Worm (Caenorhabditis elegans) whole organism, L2 larva: Measurements from ENCODE around the gene F14F7.7.

Experiments used
- ama-1 ChIP-seq: fragments of 150-350 bp; optimal IDR thresholded peaks from 2 replicates; lab custom pipeline; 2018; ENCODE audit warnings: inconsistent platforms
- ceh-16 ChIP-seq: fragments of 150-350 bp; optimal IDR thresholded peaks from 2 replicates; lab custom pipeline; 2014; ENCODE audit warnings: missing biosample characterization, missing genetic modification characterization
- elt-1 ChIP-seq: fragments of 150-350 bp; optimal IDR thresholded peaks from 2 replicates; lab custom pipeline; 2014; ENCODE audit warnings: missing biosample characterization, missing genetic modification characterization
- fos-1 ChIP-seq: fragments of 150-350 bp; optimal IDR thresholded peaks from 2 replicates; lab custom pipeline; 2014; ENCODE audit warnings: missing biosample characterization, missing genetic modification characterization
- lin-13 ChIP-seq: fragments of 150-350 bp; optimal IDR thresholded peaks from 2 replicates; lab custom pipeline; 2014; ENCODE audit warnings: missing biosample characterization, missing genetic modification reagents, missing genetic modification characterization
- nhr-25 ChIP-seq: fragments of 150-350 bp; sonication (generic microtip); optimal IDR thresholded peaks from 3 replicates; lab custom pipeline; 2014; ENCODE audit warnings: missing biosample characterization, missing genetic modification characterization
- peb-1 ChIP-seq: fragments of 150-350 bp; optimal IDR thresholded peaks from 2 replicates; lab custom pipeline; 2014; ENCODE audit warnings: missing biosample characterization, missing genetic modification characterization
- unc-62 ChIP-seq: fragments of 150-350 bp; optimal IDR thresholded peaks from 2 replicates; lab custom pipeline; 2014; ENCODE audit warnings: missing biosample characterization, missing genetic modification reagents, missing genetic modification characterization
- ztf-11 ChIP-seq: sonication (generic microtip); optimal IDR thresholded peaks from 2 replicates; lab custom pipeline; 2017; ENCODE audit warnings: missing biosample characterization, missing genetic modification characterization

ce11 chrIII:13004316-13004715 is 26.4 kb upstream of the F14F7.7 start:
- no peak for TF ChIP-seq ama-1
- TF ChIP-seq nhr-25 (tag; lab: Kevin White, UChicago), result no peak
- no peak for TF ChIP-seq peb-1 (tag; lab: Kevin White, UChicago)
- no peak for TF ChIP-seq lin-13 (GFP tag; lab: Kevin White, UChicago)
- TF ChIP-seq elt-1 (tag; lab: Kevin White, UChicago), result no peak
- no peak for TF ChIP-seq ztf-11 (tag; lab: Kevin White, UChicago)
- TF ChIP-seq ceh-16 (tag; lab: Kevin White, UChicago), result no peak
- TF ChIP-seq fos-1 (tag; lab: Kevin White, UChicago), result no peak
- no peak for TF ChIP-seq unc-62 (GFP tag; lab: Kevin White, UChicago)
